Worm (Caenorhabditis elegans) whole organism, L1 larva: Measurements from ENCODE around the gene AH6.3.

Source experiments
- C16A3.4 ChIP-seq: fragments of 150-350 bp; optimal IDR thresholded peaks from 2 replicates; lab custom pipeline; 2014; ENCODE audit warnings: missing biosample characterization, missing genetic modification characterization
- C34B4.2 ChIP-seq: sonication (generic microtip); optimal IDR thresholded peaks from 2 replicates; lab custom pipeline; 2017; ENCODE audit warnings: mild to moderate bottlenecking, missing genetic modification characterization, missing compliant biosample characterization
- F16B12.6 ChIP-seq: fragments of 150-350 bp; optimal IDR thresholded peaks from 2 replicates; lab custom pipeline; 2014; ENCODE audit warnings: missing biosample characterization, missing genetic modification characterization
- aha-1 ChIP-seq: fragments of 150-350 bp; optimal IDR thresholded peaks from 2 replicates; lab custom pipeline; 2014; ENCODE audit warnings: missing biosample characterization, missing genetic modification characterization
- alr-1 ChIP-seq: fragments of 200-800 bp; sonication (Bioruptor generic); optimal IDR thresholded peaks from 2 replicates; lab custom pipeline; 2018; ENCODE audit warnings: borderline replicate concordance, mild to moderate bottlenecking, missing genetic modification characterization, missing compliant biosample characterization
- aly-2 ChIP-seq: fragments of 150-350 bp; optimal IDR thresholded peaks from 2 replicates; lab custom pipeline; 2014; ENCODE audit warnings: missing biosample characterization, missing genetic modification characterization
- ama-1 ChIP-seq: fragments of 150-350 bp; optimal IDR thresholded peaks from 2 replicates; lab custom pipeline; 2014
- blmp-1 ChIP-seq: fragments of 150-350 bp; optimal IDR thresholded peaks from 2 replicates; lab custom pipeline; 2014; ENCODE audit warnings: missing biosample characterization, missing genetic modification characterization
- ceh-82 ChIP-seq, 3 experiments: fragments of 150-350 bp in 1 of 3; sonication (generic microtip) in 2 of 3; optimal IDR thresholded peaks; 2 replicates each; lab custom pipeline; 2014 to 2017; ENCODE audit warnings: missing biosample characterization in 3 of 3, missing genetic modification characterization in 3 of 3
- ceh-90 ChIP-seq: sonication (generic microtip); optimal IDR thresholded peaks from 2 replicates; lab custom pipeline; 2016; ENCODE audit warnings: missing genetic modification characterization, missing compliant biosample characterization
- dpl-1 ChIP-seq, 3 experiments: fragments of 150-350 bp in 2 of 3; sonication (generic microtip) in 1 of 3; optimal IDR thresholded peaks; 2 replicates each; lab custom pipeline; 2014 to 2017; ENCODE audit warnings: missing biosample characterization in 3 of 3, missing genetic modification characterization in 3 of 3, missing genetic modification reagents in 3 of 3
- efl-1 ChIP-seq, 4 experiments: fragments of 150-350 bp; optimal IDR thresholded peaks in 3 of 4; peaks in 1 of 4; 1 replicate in 1 of 4; 2 replicates in 3 of 4; lab custom pipeline; 2014; ENCODE audit warnings: missing biosample characterization in 2 of 4, missing genetic modification characterization in 2 of 4, missing genetic modification reagents in 2 of 4
- efl-3 ChIP-seq: fragments of 200-800 bp; sonication (Bioruptor generic); optimal IDR thresholded peaks from 2 replicates; lab custom pipeline; 2018; ENCODE audit warnings: mild to moderate bottlenecking, missing genetic modification characterization, missing compliant biosample characterization
- elt-3 ChIP-seq, 6 experiments: fragments of 150-350 bp in 1 of 6; sonication (generic microtip); optimal IDR thresholded peaks; 2 replicates each; lab custom pipeline; 2017 to 2018; ENCODE audit warnings: missing biosample characterization in 6 of 6, missing genetic modification characterization in 6 of 6, inconsistent platforms in 1 of 6
- fkh-10 ChIP-seq: sonication (generic microtip); optimal IDR thresholded peaks from 2 replicates; lab custom pipeline; 2017; ENCODE audit warnings: missing biosample characterization, missing genetic modification reagents, missing genetic modification characterization
- fkh-8 ChIP-seq: sonication (generic microtip); optimal IDR thresholded peaks from 2 replicates; lab custom pipeline; 2016; ENCODE audit warnings: mild to moderate bottlenecking, missing genetic modification characterization, missing compliant biosample characterization
- fos-1 ChIP-seq: fragments of 150-350 bp; optimal IDR thresholded peaks from 2 replicates; lab custom pipeline; 2014; ENCODE audit warnings: missing biosample characterization, missing genetic modification characterization
- grh-1 ChIP-seq: fragments of 200-800 bp; sonication (Bioruptor generic); IDR thresholded peaks from 2 replicates; pipeline ENCODE4 v1.3.6; 2022; ENCODE audit warnings: missing genetic modification reagents, missing genetic modification characterization, missing compliant biosample characterization
- jun-1 ChIP-seq: fragments of 150-350 bp; optimal IDR thresholded peaks from 2 replicates; lab custom pipeline; 2014; ENCODE audit warnings: missing biosample characterization, missing genetic modification reagents, missing genetic modification characterization
- lin-14 ChIP-seq: fragments of 200-800 bp; sonication (Bioruptor generic); optimal IDR thresholded peaks from 2 replicates; lab custom pipeline; 2018; ENCODE audit warnings: mild to moderate bottlenecking, missing genetic modification characterization, moderate library complexity, missing compliant biosample characterization
- lin-15B ChIP-seq: fragments of 150-350 bp; sonication (generic microtip); optimal IDR thresholded peaks from 3 replicates; lab custom pipeline; 2014; ENCODE audit warnings: missing biosample characterization, missing genetic modification characterization
- lsy-2 ChIP-seq, 2 experiments: fragments of 150-350 bp; optimal IDR thresholded peaks; 2 replicates each; lab custom pipeline; 2014; ENCODE audit warnings: missing biosample characterization in 2 of 2, missing genetic modification characterization in 2 of 2
- mab-9 ChIP-seq: fragments of 200-800 bp; sonication (Bioruptor generic); IDR thresholded peaks from 2 replicates; pipeline ENCODE4 v1.3.6; 2022; ENCODE audit warnings: missing genetic modification reagents, missing genetic modification characterization, missing compliant biosample characterization
- mef-2 ChIP-seq: fragments of 150-350 bp; optimal IDR thresholded peaks from 2 replicates; lab custom pipeline; 2014; ENCODE audit warnings: missing biosample characterization, missing genetic modification characterization
- mep-1 ChIP-seq: fragments of 150-350 bp; optimal IDR thresholded peaks from 2 replicates; lab custom pipeline; 2014; ENCODE audit warnings: missing biosample characterization, missing genetic modification characterization
- nhr-11 ChIP-seq: fragments of 150-350 bp; optimal IDR thresholded peaks from 2 replicates; lab custom pipeline; 2014; ENCODE audit warnings: missing biosample characterization, missing genetic modification characterization
- nhr-19 ChIP-seq: fragments of 200-800 bp; sonication (Bioruptor generic); conservative IDR thresholded peaks from 2 replicates; pipeline ENCODE4 v1.3.6; 2022; ENCODE audit warnings: missing genetic modification characterization, missing compliant biosample characterization
- nhr-28 ChIP-seq: fragments of 150-350 bp; optimal IDR thresholded peaks from 2 replicates; lab custom pipeline; 2014; ENCODE audit warnings: missing biosample characterization, missing genetic modification characterization
- nhr-47 ChIP-seq: sonication (generic microtip); optimal IDR thresholded peaks from 2 replicates; lab custom pipeline; 2016; ENCODE audit warnings: mild to moderate bottlenecking, missing genetic modification characterization, moderate library complexity, missing compliant biosample characterization
- nhr-71 ChIP-seq: sonication (generic microtip); optimal IDR thresholded peaks from 2 replicates; lab custom pipeline; 2016; ENCODE audit warnings: mild to moderate bottlenecking, missing genetic modification characterization, moderate library complexity, missing compliant biosample characterization
- nhr-84 ChIP-seq: sonication (generic microtip); optimal IDR thresholded peaks from 2 replicates; lab custom pipeline; 2017; ENCODE audit warnings: missing biosample characterization, missing genetic modification characterization
- nhr-90 ChIP-seq: sonication (generic microtip); optimal IDR thresholded peaks from 2 replicates; lab custom pipeline; 2016; ENCODE audit warnings: mild to moderate bottlenecking, missing genetic modification characterization, missing compliant biosample characterization; ENCODE audit not compliant: poor library complexity
- pag-3 ChIP-seq: sonication (generic microtip); optimal IDR thresholded peaks from 2 replicates; lab custom pipeline; 2017; ENCODE audit warnings: missing genetic modification characterization, mild to moderate bottlenecking, missing compliant biosample characterization, antibody characterized with exemption, borderline replicate concordance; ENCODE audit not compliant: insufficient read depth
- pax-3 ChIP-seq: fragments of 200-800 bp; sonication (Bioruptor generic); optimal IDR thresholded peaks from 2 replicates; lab custom pipeline; 2018; ENCODE audit warnings: mild to moderate bottlenecking, missing genetic modification characterization, moderate library complexity, missing compliant biosample characterization
- pqm-1 ChIP-seq: sonication (generic microtip); optimal IDR thresholded peaks from 3 replicates; lab custom pipeline; 2017; ENCODE audit warnings: missing biosample characterization, missing genetic modification characterization
- snpc-4 ChIP-seq: fragments of 150-350 bp; optimal IDR thresholded peaks from 2 replicates; lab custom pipeline; 2014; ENCODE audit warnings: missing biosample characterization, missing genetic modification characterization
- snu-23 ChIP-seq: sonication (generic microtip); optimal IDR thresholded peaks from 2 replicates; lab custom pipeline; 2016; ENCODE audit warnings: missing genetic modification characterization, missing compliant biosample characterization
- sox-4 ChIP-seq: sonication (generic microtip); optimal IDR thresholded peaks from 2 replicates; lab custom pipeline; 2016; ENCODE audit warnings: missing genetic modification characterization, missing compliant biosample characterization
- sptf-1 ChIP-seq: fragments of 150-350 bp; optimal IDR thresholded peaks from 2 replicates; lab custom pipeline; 2014; ENCODE audit warnings: missing biosample characterization, missing genetic modification characterization
- tbx-2 ChIP-seq: sonication (generic microtip); optimal IDR thresholded peaks from 2 replicates; lab custom pipeline; 2016; ENCODE audit warnings: missing genetic modification characterization, missing compliant biosample characterization
- unc-130 ChIP-seq: fragments of 150-350 bp; optimal IDR thresholded peaks from 2 replicates; lab custom pipeline; 2017; ENCODE audit warnings: missing biosample characterization, missing genetic modification characterization, inconsistent platforms
- unc-62 ChIP-seq: fragments of 150-350 bp; optimal IDR thresholded peaks from 2 replicates; lab custom pipeline; 2014; ENCODE audit warnings: missing biosample characterization, missing genetic modification reagents, missing genetic modification characterization
- unc-98 ChIP-seq: fragments of 200-800 bp; sonication (Bioruptor generic); IDR thresholded peaks from 2 replicates; pipeline ENCODE4 v1.3.6; 2022; ENCODE audit warnings: missing genetic modification characterization, missing compliant biosample characterization
- xbp-1 ChIP-seq: sonication (generic microtip); optimal IDR thresholded peaks from 2 replicates; lab custom pipeline; 2016; ENCODE audit warnings: missing genetic modification characterization, missing compliant biosample characterization
- zag-1 ChIP-seq: fragments of 150-350 bp; optimal IDR thresholded peaks from 2 replicates; lab custom pipeline; 2014; ENCODE audit warnings: missing biosample characterization, missing genetic modification characterization
- ztf-11 ChIP-seq, 2 experiments: sonication (generic microtip); optimal IDR thresholded peaks; 2 replicates each; lab custom pipeline; 2016 to 2017; ENCODE audit warnings: missing genetic modification characterization in 2 of 2, missing biosample characterization in 1 of 2, missing compliant biosample characterization in 1 of 2

Gene AH6.3

ce11 chrII:9554925-9555553, 36.2 kb downstream of the AH6.3 start, which contains the start of gene F35H8.2 (continued):
- peak; percentile 45 for TF ChIP-seq lin-14 (GFP tag; lab: Kevin White, UChicago)
- no peak for TF ChIP-seq nhr-90 (tag; lab: Kevin White, UChicago)
- TF ChIP-seq mab-9, result no peak
- no peak for TF ChIP-seq aha-1
- TF ChIP-seq C34B4.2 (tag; lab: Kevin White, UChicago), result no peak
- no peak for TF ChIP-seq zag-1
- TF ChIP-seq ceh-90 (tag; lab: Kevin White, UChicago), result no peak
- TF ChIP-seq mep-1 (tag; lab: Kevin White, UChicago), result no peak
- no peak for TF ChIP-seq F16B12.6 (tag; lab: Kevin White, UChicago)
- no peak for TF ChIP-seq ceh-82 (tag; optimal IDR thresholded peaks at IDR 0.05; lab: Kevin White, UChicago)
- TF ChIP-seq fkh-10 (GFP tag; lab: Kevin White, UChicago), result no peak
- TF ChIP-seq, all 84 proteins: peak for 8

- TF ChIP-seq unc-130 (tag; lab: Kevin White, UChicago), result no peak
- TF ChIP-seq lin-14 (GFP tag; lab: Kevin White, UChicago), result no peak
- no peak for TF ChIP-seq snpc-4 (tag; lab: Kevin White, UChicago)
- TF ChIP-seq sptf-1 (tag; lab: Kevin White, UChicago), result no peak
- TF ChIP-seq pag-3 (tag; lab: Kevin White, UChicago), result no peak
- no peak for TF ChIP-seq alr-1 (tag; lab: Kevin White, UChicago)
- TF ChIP-seq pax-3 (tag; lab: Kevin White, UChicago), result no peak
- no peak for TF ChIP-seq C16A3.4 (tag; lab: Kevin White, UChicago)
- no peak for TF ChIP-seq ztf-11 (tag; optimal IDR thresholded peaks at IDR 0.05; lab: Kevin White, UChicago)
These were observed 37.7 kb downstream of the AH6.3 start for ce11 chrII:9556582-9556981.

ce11 chrII:9557437-9558150, 38.7 kb downstream of the AH6.3 start, which contains the start of gene zfp-2:
Gene zfp-2 (plus strand): TSS chrII:9557650.
- TF ChIP-seq alr-1 (tag; lab: Kevin White, UChicago) (no peak), dpl-1 (GFP tag; optimal IDR thresholded peaks at IDR 0.05; lab: Kevin White, UChicago) (peak in 2 of 3 experiments; percentile 5 to 44), pag-3 (tag; lab: Kevin White, UChicago) (no peak), snu-23 (GFP tag; lab: Kevin White, UChicago) (peak; percentile 26), xbp-1 (tag; lab: Kevin White, UChicago) (no peak), lsy-2 (tag; optimal IDR thresholded peaks at IDR 0.05; lab: Kevin White, UChicago) (peak; percentile 12 to 57), fos-1 (no peak), jun-1 (tag; lab: Kevin White, UChicago) (no peak), nhr-71 (peak; percentile 3), pax-3 (tag; lab: Kevin White, UChicago) (no peak), nhr-47 (tag; lab: Kevin White, UChicago) (no peak), pqm-1 (no peak), ceh-90 (tag; lab: Kevin White, UChicago) (no peak), lin-15B (tag; lab: Kevin White, UChicago) (no peak), mef-2 (tag; lab: Kevin White, UChicago) (no peak), sox-4 (tag; lab: Kevin White, UChicago) (no peak), fkh-8 (tag; lab: Kevin White, UChicago) (no peak), nhr-84 (tag; lab: Kevin White, UChicago) (no peak), blmp-1 (peak; percentile 21), tbx-2 (tag; lab: Kevin White, UChicago) (no peak), efl-1 (optimal IDR thresholded peaks at IDR 0.05; lab: Kevin White, UChicago) (peak; percentile 31 to 43), efl-1 (GFP tag; optimal IDR thresholded peaks at IDR 0.05 in 1 of 2; lab: Kevin White, UChicago) (peak; percentile 31 to 89), nhr-11 (tag; lab: Kevin White, UChicago) (no peak), aly-2 (tag; lab: Kevin White, UChicago) (no peak), elt-3 (tag; optimal IDR thresholded peaks at IDR 0.05; lab: Kevin White, UChicago) (no peak), ceh-82 (tag; optimal IDR thresholded peaks at IDR 0.05; lab: Kevin White, UChicago) (peak in 1 of 3 experiments; percentile 0), nhr-19 (GFP tag; lab: Robert Waterston, UW) (no peak), unc-130 (tag; lab: Kevin White, UChicago) (no peak), ama-1 (lab: Kevin White, UChicago) (no peak), nhr-28 (no peak), unc-62 (no peak), unc-98 (GFP tag; lab: Robert Waterston, UW) (no peak), grh-1 (GFP tag; lab: Robert Waterston, UW) (no peak), efl-3 (GFP tag; lab: Kevin White, UChicago) (no peak)
